Fruit fly (Drosophila melanogaster) whole organism, embryonic: ENCODE results near the gene wrd.

Experiments
- Atf-2 ChIP-seq: fragments of 200-800 bp; sonication (Bioruptor generic); optimal IDR thresholded peaks from 2 replicates; lab custom pipeline; 2016; ENCODE audit warnings: missing biosample characterization, missing genetic modification characterization
- Blimp-1 ChIP-seq: fragments of 200-800 bp; sonication (Bioruptor generic); optimal IDR thresholded peaks from 3 replicates; lab custom pipeline; 2018; ENCODE audit warnings: missing biosample characterization, missing genetic modification characterization, mild to moderate bottlenecking, moderate library complexity, missing genetic modification reagents
- CG10321 ChIP-seq: fragments of 200-800 bp; sonication (Bioruptor generic); IDR thresholded peaks from 2 replicates; pipeline ENCODE4 v1.3.6; 2022; ENCODE audit warnings: missing biosample characterization, missing genetic modification characterization
- CG11247 ChIP-seq: fragments of 200-800 bp; sonication (Bioruptor generic); IDR thresholded peaks from 2 replicates; pipeline ENCODE4 v1.3.6; 2022; ENCODE audit warnings: missing biosample characterization, missing genetic modification characterization
- CG12219 ChIP-seq: fragments of 200-800 bp; sonication (Bioruptor generic); optimal IDR thresholded peaks from 3 replicates; lab custom pipeline; 2018; ENCODE audit warnings: missing biosample characterization, mild to moderate bottlenecking, missing genetic modification characterization
- CG1233 ChIP-seq: fragments of 200-800 bp; sonication (Bioruptor generic); optimal IDR thresholded peaks from 4 replicates; lab custom pipeline; 2018; ENCODE audit warnings: missing biosample characterization, mild to moderate bottlenecking, missing genetic modification characterization
- CG13775 ChIP-seq: fragments of 200-800 bp; sonication (Bioruptor generic); optimal IDR thresholded peaks from 3 replicates; lab custom pipeline; 2017; ENCODE audit warnings: missing biosample characterization, mild to moderate bottlenecking, missing genetic modification characterization
- CG14667 ChIP-seq: fragments of 200-800 bp; sonication (Bioruptor generic); IDR thresholded peaks from 2 replicates; pipeline ENCODE4 v1.3.6; 2022; ENCODE audit warnings: missing biosample characterization, missing genetic modification characterization
- CG15601 ChIP-seq: fragments of 200-800 bp; sonication (Bioruptor generic); optimal IDR thresholded peaks from 3 replicates; lab custom pipeline; 2019; ENCODE audit warnings: missing biosample characterization, mild to moderate bottlenecking, missing genetic modification characterization, moderate library complexity
- CG16779 ChIP-seq: fragments of 200-800 bp; sonication (Bioruptor generic); IDR thresholded peaks from 2 replicates; pipeline ENCODE4 v1.3.6; 2022; ENCODE audit warnings: missing biosample characterization, missing genetic modification characterization
- CG17385 ChIP-seq: fragments of 200-800 bp; sonication (Bioruptor generic); optimal IDR thresholded peaks from 3 replicates; lab custom pipeline; 2018; ENCODE audit warnings: missing biosample characterization, mild to moderate bottlenecking, missing genetic modification characterization
- CG17912 ChIP-seq: fragments of 200-800 bp; sonication (Bioruptor generic); optimal IDR thresholded peaks from 2 replicates; lab custom pipeline; 2018; ENCODE audit warnings: missing biosample characterization, mild to moderate bottlenecking, missing genetic modification characterization
- CG18764 ChIP-seq: fragments of 200-800 bp; sonication (Bioruptor generic); optimal IDR thresholded peaks from 3 replicates; lab custom pipeline; 2016; ENCODE audit warnings: missing biosample characterization, missing genetic modification characterization
- CG7786 ChIP-seq: fragments of 200-800 bp; sonication (Bioruptor generic); optimal IDR thresholded peaks from 2 replicates; lab custom pipeline; 2016; ENCODE audit warnings: missing biosample characterization, missing genetic modification characterization
- CG7839 ChIP-seq: fragments of 200-800 bp; sonication (Bioruptor generic); optimal IDR thresholded peaks from 3 replicates; lab custom pipeline; 2018; ENCODE audit warnings: missing biosample characterization, mild to moderate bottlenecking, missing genetic modification characterization, moderate library complexity
- CG8089 ChIP-seq: fragments of 200-800 bp; sonication (Bioruptor generic); optimal IDR thresholded peaks from 3 replicates; lab custom pipeline; 2016; ENCODE audit warnings: missing biosample characterization, missing genetic modification characterization
- Chrac-16 ChIP-seq: fragments of 200-800 bp; sonication (Bioruptor generic); optimal IDR thresholded peaks from 3 replicates; lab custom pipeline; 2016; ENCODE audit warnings: missing biosample characterization, missing genetic modification characterization
- CrebB ChIP-seq: fragments of 200-800 bp; sonication (Bioruptor generic); optimal IDR thresholded peaks from 3 replicates; lab custom pipeline; 2018; ENCODE audit warnings: missing biosample characterization, mild to moderate bottlenecking, missing genetic modification characterization
- Dip3 ChIP-seq: fragments of 200-800 bp; sonication (Bioruptor generic); optimal IDR thresholded peaks from 3 replicates; lab custom pipeline; 2016; ENCODE audit warnings: missing biosample characterization, missing genetic modification characterization
- Dll ChIP-seq: fragments of 200-800 bp; sonication (Bioruptor generic); IDR thresholded peaks from 4 replicates; pipeline ENCODE4 v1.3.6; 2022; ENCODE audit warnings: missing biosample characterization, missing genetic modification characterization; ENCODE audit not compliant: partially characterized antibody
- Gug ChIP-seq: fragments of 200-800 bp; sonication (Bioruptor generic); IDR thresholded peaks from 4 replicates; pipeline ENCODE4 v1.3.6; 2022; ENCODE audit warnings: missing biosample characterization, missing genetic modification characterization
- Hr51 ChIP-seq, 2 experiments: fragments of 200-800 bp; sonication (Bioruptor generic); optimal IDR thresholded peaks; 2 replicates in 1 of 2; 3 replicates in 1 of 2; lab custom pipeline; 2016 to 2018; ENCODE audit warnings: missing biosample characterization in 2 of 2, missing genetic modification characterization in 2 of 2, mild to moderate bottlenecking in 1 of 2, moderate library complexity in 1 of 2
- Lpt ChIP-seq: fragments of >200 bp; optimal IDR thresholded peaks from 2 replicates; lab custom pipeline; 2018; ENCODE audit warnings: missing biosample characterization, missing genetic modification characterization
- Mad ChIP-seq: fragments of 200-800 bp; sonication (Bioruptor generic); optimal IDR thresholded peaks from 2 replicates; lab custom pipeline; 2016; ENCODE audit warnings: missing biosample characterization, missing genetic modification characterization
- Myb ChIP-seq: fragments of 200-800 bp; sonication (Bioruptor generic); optimal IDR thresholded peaks from 2 replicates; lab custom pipeline; 2016; ENCODE audit warnings: missing biosample characterization, missing genetic modification characterization
- PHDP ChIP-seq: fragments of 200-800 bp; sonication (Bioruptor generic); optimal IDR thresholded peaks from 3 replicates; lab custom pipeline; 2018; ENCODE audit warnings: missing biosample characterization, mild to moderate bottlenecking, missing genetic modification characterization, moderate library complexity
- Rfx ChIP-seq: fragments of 200-800 bp; sonication (Bioruptor generic); IDR thresholded peaks from 2 replicates; pipeline ENCODE4 v1.3.6; 2022; ENCODE audit warnings: missing biosample characterization, missing genetic modification characterization
- Six4 ChIP-seq: fragments of 200-800 bp; sonication (Bioruptor generic); optimal IDR thresholded peaks from 2 replicates; lab custom pipeline; 2016; ENCODE audit warnings: missing biosample characterization, missing genetic modification characterization
- Vsx1 ChIP-seq: fragments of 200-800 bp; sonication (Bioruptor generic); optimal IDR thresholded peaks from 2 replicates; lab custom pipeline; 2017; ENCODE audit warnings: missing biosample characterization, mild to moderate bottlenecking, missing genetic modification characterization, missing genetic modification reagents
- ab ChIP-seq: fragments of 200-800 bp; sonication (Bioruptor generic); optimal IDR thresholded peaks from 2 replicates; lab custom pipeline; 2016; ENCODE audit warnings: missing biosample characterization, missing genetic modification characterization
- al ChIP-seq: fragments of 200-800 bp; sonication (Bioruptor generic); IDR thresholded peaks from 2 replicates; pipeline ENCODE4 v1.3.6; 2022; ENCODE audit warnings: missing biosample characterization, missing genetic modification characterization
- bowl ChIP-seq: fragments of 200-800 bp; sonication (Bioruptor generic); IDR thresholded peaks from 2 replicates; pipeline ENCODE4 v1.3.6; 2022; ENCODE audit warnings: missing biosample characterization, missing genetic modification characterization
- btn ChIP-seq: fragments of 200-800 bp; sonication (Bioruptor generic); optimal IDR thresholded peaks from 2 replicates; lab custom pipeline; 2016; ENCODE audit warnings: missing biosample characterization, missing genetic modification characterization
- ci ChIP-seq: fragments of 200-800 bp; sonication (Bioruptor generic); IDR thresholded peaks from 3 replicates; pipeline ENCODE4 v1.3.6; 2022; ENCODE audit warnings: missing biosample characterization, missing genetic modification characterization
- gro ChIP-seq: fragments of 200-800 bp; sonication (Bioruptor generic); optimal IDR thresholded peaks from 2 replicates; lab custom pipeline; 2016; ENCODE audit warnings: missing biosample characterization, missing genetic modification characterization
- ham ChIP-seq: fragments of 200-800 bp; sonication (Bioruptor generic); IDR thresholded peaks from 2 replicates; pipeline ENCODE4 v1.3.6; 2022; ENCODE audit warnings: missing biosample characterization, missing genetic modification characterization
- kay ChIP-seq: fragments of 200-800 bp; sonication (Bioruptor generic); optimal IDR thresholded peaks from 2 replicates; lab custom pipeline; 2016; ENCODE audit warnings: missing biosample characterization, missing genetic modification characterization
- onecut ChIP-seq: fragments of 200-800 bp; sonication (Bioruptor generic); IDR thresholded peaks from 2 replicates; pipeline ENCODE4 v1.3.6; 2022; ENCODE audit warnings: missing biosample characterization, missing genetic modification characterization
- org-1 ChIP-seq: fragments of 200-800 bp; sonication (Bioruptor generic); optimal IDR thresholded peaks from 2 replicates; lab custom pipeline; 2017; ENCODE audit warnings: missing biosample characterization, missing genetic modification characterization
- peb ChIP-seq: fragments of 200-800 bp; sonication (Bioruptor generic); IDR thresholded peaks from 2 replicates; pipeline ENCODE4 v1.3.6; 2022; ENCODE audit warnings: missing biosample characterization, missing genetic modification characterization
- pros ChIP-seq: fragments of 200-800 bp; sonication (Bioruptor generic); optimal IDR thresholded peaks from 3 replicates; lab custom pipeline; 2019; ENCODE audit warnings: missing biosample characterization, mild to moderate bottlenecking, missing genetic modification characterization, moderate library complexity
- ro ChIP-seq: fragments of 200-800 bp; sonication (Bioruptor generic); IDR thresholded peaks from 2 replicates; pipeline ENCODE4 v1.3.6; 2022; ENCODE audit warnings: missing biosample characterization, missing genetic modification characterization
- sc ChIP-seq, 3 experiments: fragments of >200 bp in 2 of 3; fragments of 200-800 bp in 1 of 3; sonication (Bioruptor generic) in 1 of 3; optimal IDR thresholded peaks; 2 replicates in 2 of 3; 3 replicates in 1 of 3; lab custom pipeline; 2017; ENCODE audit warnings: mild to moderate bottlenecking in 1 of 3, missing biosample characterization in 1 of 3, missing genetic modification characterization in 1 of 3, missing genetic modification reagents in 1 of 3
- slou ChIP-seq: fragments of 200-800 bp; sonication (Bioruptor generic); optimal IDR thresholded peaks from 3 replicates; lab custom pipeline; 2016; ENCODE audit warnings: missing biosample characterization, missing genetic modification characterization
- sob ChIP-seq: fragments of 200-800 bp; sonication (Bioruptor generic); IDR thresholded peaks from 2 replicates; pipeline ENCODE4 v1.3.6; 2022; ENCODE audit warnings: missing biosample characterization, missing genetic modification characterization
- stc ChIP-seq: fragments of 200-800 bp; sonication (Bioruptor generic); IDR thresholded peaks from 2 replicates; pipeline ENCODE4 v1.3.6; 2022; ENCODE audit warnings: missing biosample characterization, missing genetic modification characterization
- stwl ChIP-seq: fragments of 200-800 bp; sonication (Bioruptor generic); optimal IDR thresholded peaks from 3 replicates; lab custom pipeline; 2018; ENCODE audit warnings: missing biosample characterization, mild to moderate bottlenecking, missing genetic modification characterization, moderate library complexity
- tll ChIP-seq, 2 experiments: fragments of 200-800 bp in 1 of 2; fragments of >200 bp in 1 of 2; sonication (Bioruptor generic) in 1 of 2; optimal IDR thresholded peaks; 2 replicates each; lab custom pipeline; 2017 to 2019; ENCODE audit warnings: missing biosample characterization in 2 of 2, missing genetic modification characterization in 2 of 2, mild to moderate bottlenecking in 1 of 2, moderate library complexity in 1 of 2
- twi ChIP-seq: fragments of 200-800 bp; optimal IDR thresholded peaks from 2 replicates; lab custom pipeline; 2019; ENCODE audit warnings: missing biosample characterization, mild to moderate bottlenecking, missing genetic modification characterization, moderate library complexity
- vnd ChIP-seq: fragments of 200-800 bp; sonication (Bioruptor generic); IDR thresholded peaks from 3 replicates; pipeline ENCODE4 v1.3.6; 2022; ENCODE audit warnings: missing biosample characterization, missing genetic modification characterization; ENCODE audit not compliant: partially characterized antibody

wrd gene

DNA sequence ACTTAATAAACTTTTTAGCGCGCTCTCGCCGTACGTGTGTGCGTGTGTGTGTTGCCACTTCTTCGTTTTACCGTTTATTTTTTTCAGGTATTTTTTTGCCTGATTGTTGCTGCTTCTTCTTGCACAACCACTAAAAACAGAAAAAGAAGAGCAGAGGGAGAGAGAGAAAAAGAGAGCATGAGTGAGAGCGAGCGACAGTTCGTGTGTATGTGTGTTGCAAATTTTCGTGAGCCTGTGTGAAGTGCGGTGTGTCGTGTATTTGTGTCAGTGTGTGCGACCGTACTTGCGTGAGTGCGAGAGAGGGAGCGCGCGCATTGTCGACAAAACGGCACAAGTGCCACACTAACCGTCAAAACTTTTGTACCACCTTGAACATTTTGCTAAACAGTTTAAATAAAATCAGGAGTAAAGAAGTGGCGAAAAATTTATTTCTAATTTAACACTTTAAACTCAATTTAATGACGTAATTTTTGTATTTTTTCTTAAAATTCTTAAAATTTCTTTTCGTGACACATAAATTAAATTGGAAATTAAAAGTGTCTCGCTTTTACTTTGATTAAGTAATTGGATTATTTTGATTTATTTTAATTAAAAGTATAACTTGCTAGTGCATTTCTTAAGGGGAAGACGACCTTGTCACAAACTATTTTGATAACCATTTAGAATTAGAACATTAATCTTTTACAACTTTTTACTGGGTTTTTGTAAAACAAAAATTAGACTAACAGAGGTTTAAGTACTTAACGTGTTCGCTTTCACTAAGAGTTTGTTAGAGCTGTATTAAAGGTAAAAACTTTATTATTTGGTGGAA, 29.6 kb downstream of the wrd start (continued):
- no peak for TF ChIP-seq peb (GFP tag; lab: Robert Waterston, UW)
- peak; percentile 30 for TF ChIP-seq Chrac-16
- no peak for TF ChIP-seq ab (GFP tag; lab: Kevin White, UChicago)
- TF ChIP-seq Hr51 (GFP tag; optimal IDR thresholded peaks at IDR 0.05; lab: Kevin White, UChicago), result peak in 1 of 2 experiments; percentile 77
- no peak for TF ChIP-seq CG10321 (GFP tag; lab: Robert Waterston, UW)
- TF ChIP-seq Six4 (GFP tag; lab: Kevin White, UChicago), result peak; percentile 19
- no peak for TF ChIP-seq CG14667 (GFP tag; lab: Robert Waterston, UW)
- TF ChIP-seq Vsx1 (GFP tag; lab: Kevin White, UChicago), result no peak
- peak; percentile 55 for TF ChIP-seq CG15601 (tag; lab: Kevin White, UChicago)
- TF ChIP-seq ci (GFP tag; lab: Robert Waterston, UW), result no peak
- TF ChIP-seq CG12219 (GFP tag; lab: Kevin White, UChicago), result no peak
- peak; percentile 99 for TF ChIP-seq CG17385 (GFP tag; lab: Kevin White, UChicago)
- peak; percentile 59 for TF ChIP-seq CrebB (tag; lab: Kevin White, UChicago)
- peak; percentile 58 for TF ChIP-seq PHDP
- TF ChIP-seq CG7786, result peak; percentile 26
- no peak for TF ChIP-seq Lpt
- no peak for TF ChIP-seq Atf-2 (GFP tag; lab: Kevin White, UChicago)
- TF ChIP-seq twi (tag; lab: Kevin White, UChicago), result no peak
- TF ChIP-seq btn, result no peak
- TF ChIP-seq CG7839, result peak; percentile 61
- TF ChIP-seq CG8089 (GFP tag; lab: Kevin White, UChicago), result no peak
- TF ChIP-seq Blimp-1 (GFP tag; lab: Kevin White, UChicago), result peak; percentile 31
- no peak for TF ChIP-seq Dip3
- TF ChIP-seq sob, result no peak
- TF ChIP-seq Mad (GFP tag; lab: Kevin White, UChicago), result no peak
- no peak for TF ChIP-seq ham (GFP tag; lab: Robert Waterston, UW)
- no peak for TF ChIP-seq gro
- TF ChIP-seq slou (GFP tag; lab: Kevin White, UChicago), result no peak
- TF ChIP-seq CG18764 (GFP tag; lab: Kevin White, UChicago), result no peak
- no peak for TF ChIP-seq Dll
- no peak for TF ChIP-seq CG11247
- no peak for TF ChIP-seq sc (optimal IDR thresholded peaks at IDR 0.05; lab: Kevin White, UChicago)
- TF ChIP-seq sc (GFP tag; optimal IDR thresholded peaks at IDR 0.05; lab: Kevin White, UChicago), result peak; percentile 6
- peak; percentile 29 for TF ChIP-seq Myb
- TF ChIP-seq ro, result no peak
- no peak for TF ChIP-seq vnd (GFP tag; lab: Robert Waterston, UW)
- TF ChIP-seq kay (GFP tag; lab: Kevin White, UChicago), result peak; percentile 32
- TF ChIP-seq onecut (GFP tag; lab: Robert Waterston, UW), result peak; percentile 42
- TF ChIP-seq stc (GFP tag; lab: Robert Waterston, UW), result no peak
- peak; percentile 73 for TF ChIP-seq CG1233 (GFP tag; lab: Kevin White, UChicago)
- peak; percentile 31 for TF ChIP-seq org-1
- TF ChIP-seq stwl (tag; lab: Kevin White, UChicago), result no peak
- TF ChIP-seq bowl (GFP tag; lab: Robert Waterston, UW), result no peak
- no peak for TF ChIP-seq Gug
- peak; percentile 70 for TF ChIP-seq CG13775 (GFP tag; lab: Kevin White, UChicago)
- no peak for TF ChIP-seq tll (GFP tag; optimal IDR thresholded peaks at IDR 0.05; lab: Kevin White, UChicago)
- TF ChIP-seq pros, result peak; percentile 76
- TF ChIP-seq Rfx (GFP tag; lab: Robert Waterston, UW), result no peak
- no peak for TF ChIP-seq CG16779 (GFP tag; lab: Robert Waterston, UW)
- no peak for TF ChIP-seq al
- TF ChIP-seq CG17912 (GFP tag; lab: Kevin White, UChicago), result no peak
